Fruit fly (Drosophila melanogaster): ENCODE measurements around the gene gwl.

DNA sequence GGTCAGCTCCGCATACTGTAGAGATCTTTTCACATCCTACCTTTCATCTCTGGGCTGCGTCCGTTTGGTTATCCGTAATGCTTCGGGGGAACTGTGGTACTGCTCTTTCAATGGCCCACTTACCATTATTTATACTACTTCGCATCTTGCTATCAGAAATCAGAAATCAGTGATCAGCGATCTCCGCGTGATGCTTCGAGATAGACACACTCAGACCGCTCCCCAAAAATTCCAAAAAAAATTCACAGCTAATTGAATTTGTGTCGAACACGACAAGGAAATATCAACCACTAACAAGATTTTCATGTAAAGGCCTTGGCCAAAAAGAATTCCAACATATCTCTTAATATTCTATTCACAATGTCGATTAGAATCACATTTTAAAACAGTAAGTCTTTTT is 17.8 kb upstream of the gwl start, which contains the start of gene CG7715:
- TF ChIP-seq pan (optimal IDR thresholded peaks at IDR 0.05) (no peak), pan (GFP tag; optimal IDR thresholded peaks at IDR 0.05 in 1 of 2, IDR thresholded peaks at IDR 0.05 in 1 of 2) (no peak), grn (GFP tag; optimal IDR thresholded peaks at IDR 0.05) (no peak), Blimp-1 (GFP tag; optimal IDR thresholded peaks at IDR 0.05) (no peak), dpn (GFP tag; optimal IDR thresholded peaks at IDR 0.05) (no peak), Jarid2 (GFP tag; optimal IDR thresholded peaks at IDR 0.05) (no peak), CG13775 (GFP tag; optimal IDR thresholded peaks at IDR 0.05) (no peak), CG17385 (GFP tag; optimal IDR thresholded peaks at IDR 0.05) (no peak), CG6813 (GFP tag; optimal IDR thresholded peaks at IDR 0.05) (no peak), dmrt99B (tag; optimal IDR thresholded peaks at IDR 0.05) (no peak), CTCF (GFP tag; optimal IDR thresholded peaks at IDR 0.05) (no peak), CG15011 (GFP tag; optimal IDR thresholded peaks at IDR 0.05) (no peak)
